Worm (Caenorhabditis elegans): ENCODE results near the gene R11D1.2.

ce11 chrV:12743778-12744502 is 35.5 kb downstream of the R11D1.2 start:
- no peak for TF ChIP-seq blmp-1 (tag; optimal IDR thresholded peaks at IDR 0.05; ENCODE audit: insufficient read depth)
- TF ChIP-seq ZK546.5 (tag; optimal IDR thresholded peaks at IDR 0.05): no peak
- TF ChIP-seq elt-1 (tag; optimal IDR thresholded peaks at IDR 0.05): no peak
- no peak for TF ChIP-seq unc-55 (GFP tag; optimal IDR thresholded peaks at IDR 0.05)

Measured in whole organism, L2 larva.